Worm (Caenorhabditis elegans) whole organism, L2 larva: ENCODE data around the gene elo-5.

Experiments used
- C34F6.9 ChIP-seq: fragments of 150-350 bp; optimal IDR thresholded peaks from 2 replicates; lab custom pipeline; 2014; ENCODE audit warnings: missing biosample characterization, missing genetic modification characterization
- F13H6.1 ChIP-seq: sonication (generic microtip); optimal IDR thresholded peaks from 2 replicates; lab custom pipeline; 2016; ENCODE audit warnings: missing genetic modification characterization, missing compliant biosample characterization
- R02D3.7 ChIP-seq: fragments of 150-350 bp; optimal IDR thresholded peaks from 2 replicates; lab custom pipeline; 2014; ENCODE audit warnings: missing biosample characterization, missing genetic modification characterization
- Y55F3AM.14 ChIP-seq: fragments of 200-800 bp; sonication (Bioruptor generic); optimal IDR thresholded peaks from 2 replicates; lab custom pipeline; 2018; ENCODE audit warnings: mild to moderate bottlenecking, missing genetic modification characterization, missing compliant biosample characterization
- ZK546.5 ChIP-seq: sonication (generic microtip); optimal IDR thresholded peaks from 2 replicates; lab custom pipeline; 2017; ENCODE audit warnings: missing biosample characterization, missing genetic modification characterization
- alr-1 ChIP-seq: fragments of 150-350 bp; optimal IDR thresholded peaks from 2 replicates; lab custom pipeline; 2014; ENCODE audit warnings: missing biosample characterization, missing genetic modification characterization
- blmp-1 ChIP-seq: sonication (generic microtip); optimal IDR thresholded peaks from 2 replicates; lab custom pipeline; 2017; ENCODE audit warnings: missing genetic modification characterization, mild to moderate bottlenecking, missing compliant biosample characterization, antibody characterized with exemption, moderate library complexity; ENCODE audit not compliant: insufficient read depth
- ceh-16 ChIP-seq: fragments of 150-350 bp; optimal IDR thresholded peaks from 2 replicates; lab custom pipeline; 2014; ENCODE audit warnings: missing biosample characterization, missing genetic modification characterization
- ceh-82 ChIP-seq: fragments of 150-350 bp; optimal IDR thresholded peaks from 2 replicates; lab custom pipeline; 2014; ENCODE audit warnings: missing biosample characterization, missing genetic modification characterization
- crh-2 ChIP-seq: sonication (generic microtip); optimal IDR thresholded peaks from 2 replicates; lab custom pipeline; 2017; ENCODE audit warnings: missing biosample characterization, missing genetic modification characterization
- dmd-4 ChIP-seq: sonication (generic microtip); optimal IDR thresholded peaks from 2 replicates; lab custom pipeline; 2017; ENCODE audit warnings: missing biosample characterization, missing genetic modification characterization
- egl-27 ChIP-seq: sonication (generic microtip); optimal IDR thresholded peaks from 3 replicates; lab custom pipeline; 2017; ENCODE audit warnings: missing biosample characterization, missing genetic modification reagents, missing genetic modification characterization
- elt-1 ChIP-seq: fragments of 150-350 bp; optimal IDR thresholded peaks from 2 replicates; lab custom pipeline; 2014; ENCODE audit warnings: missing biosample characterization, missing genetic modification characterization
- elt-3 ChIP-seq: sonication (generic microtip); optimal IDR thresholded peaks from 2 replicates; lab custom pipeline; 2017; ENCODE audit warnings: missing biosample characterization, missing genetic modification characterization
- fos-1 ChIP-seq: fragments of 150-350 bp; optimal IDR thresholded peaks from 2 replicates; lab custom pipeline; 2014; ENCODE audit warnings: missing biosample characterization, missing genetic modification characterization
- gmeb-1 ChIP-seq: fragments of 150-350 bp; optimal IDR thresholded peaks from 2 replicates; lab custom pipeline; 2014; ENCODE audit warnings: missing biosample characterization, missing genetic modification characterization
- lin-11 ChIP-seq: fragments of 150-350 bp; sonication (generic microtip); optimal IDR thresholded peaks from 2 replicates; lab custom pipeline; 2014; ENCODE audit warnings: missing biosample characterization, missing genetic modification characterization, inconsistent platforms, mixed read lengths
- lin-13 ChIP-seq: fragments of 150-350 bp; optimal IDR thresholded peaks from 2 replicates; lab custom pipeline; 2014; ENCODE audit warnings: missing biosample characterization, missing genetic modification reagents, missing genetic modification characterization
- lsy-2 ChIP-seq, 2 experiments: fragments of 150-350 bp in 1 of 2; sonication (generic microtip) in 1 of 2; optimal IDR thresholded peaks; 2 replicates each; lab custom pipeline; 2014 to 2017; ENCODE audit warnings: missing biosample characterization in 2 of 2, missing genetic modification characterization in 2 of 2
- mab-5 ChIP-seq: fragments of 150-350 bp; optimal IDR thresholded peaks from 2 replicates; lab custom pipeline; 2014; ENCODE audit warnings: missing biosample characterization, missing genetic modification characterization
- mbf-1 ChIP-seq: sonication (generic microtip); optimal IDR thresholded peaks from 2 replicates; lab custom pipeline; 2017; ENCODE audit warnings: missing biosample characterization, missing genetic modification characterization
- mdl-1 ChIP-seq, 2 experiments: fragments of 150-350 bp in 1 of 2; sonication (generic microtip) in 1 of 2; optimal IDR thresholded peaks; 2 replicates each; lab custom pipeline; 2017; ENCODE audit warnings: missing biosample characterization in 2 of 2, missing genetic modification characterization in 2 of 2
- nhr-10 ChIP-seq: sonication (generic microtip); optimal IDR thresholded peaks from 2 replicates; lab custom pipeline; 2017; ENCODE audit warnings: missing biosample characterization, missing genetic modification characterization
- nhr-11 ChIP-seq: fragments of 150-350 bp; optimal IDR thresholded peaks from 2 replicates; lab custom pipeline; 2014; ENCODE audit warnings: missing biosample characterization, missing genetic modification characterization
- nhr-12 ChIP-seq: fragments of 150-350 bp; optimal IDR thresholded peaks from 2 replicates; lab custom pipeline; 2014; ENCODE audit warnings: missing biosample characterization, missing genetic modification characterization
- nhr-129 ChIP-seq: fragments of 150-350 bp; optimal IDR thresholded peaks from 2 replicates; lab custom pipeline; 2014; ENCODE audit warnings: missing biosample characterization, missing genetic modification characterization
- nhr-21 ChIP-seq: fragments of 150-350 bp; optimal IDR thresholded peaks from 2 replicates; lab custom pipeline; 2014; ENCODE audit warnings: missing biosample characterization, missing genetic modification characterization
- nhr-23 ChIP-seq: fragments of 150-350 bp; optimal IDR thresholded peaks from 2 replicates; lab custom pipeline; 2014; ENCODE audit warnings: missing biosample characterization, missing genetic modification reagents, missing genetic modification characterization
- nhr-237 ChIP-seq: fragments of 150-350 bp; optimal IDR thresholded peaks from 2 replicates; lab custom pipeline; 2014; ENCODE audit warnings: missing biosample characterization, missing genetic modification characterization
- nhr-25 ChIP-seq: fragments of 150-350 bp; sonication (generic microtip); optimal IDR thresholded peaks from 3 replicates; lab custom pipeline; 2014; ENCODE audit warnings: missing biosample characterization, missing genetic modification characterization
- nhr-6 ChIP-seq: fragments of 150-350 bp; optimal IDR thresholded peaks from 2 replicates; lab custom pipeline; 2014; ENCODE audit warnings: missing biosample characterization, missing genetic modification characterization
- peb-1 ChIP-seq: fragments of 150-350 bp; optimal IDR thresholded peaks from 2 replicates; lab custom pipeline; 2014; ENCODE audit warnings: missing biosample characterization, missing genetic modification characterization
- sem-4 ChIP-seq: fragments of 150-350 bp; optimal IDR thresholded peaks from 2 replicates; lab custom pipeline; 2014; ENCODE audit warnings: missing biosample characterization, missing genetic modification reagents, missing genetic modification characterization
- skn-1 ChIP-seq: sonication (generic microtip); optimal IDR thresholded peaks from 2 replicates; lab custom pipeline; 2017; ENCODE audit warnings: missing biosample characterization, missing genetic modification characterization
- sma-3 ChIP-seq: sonication (generic microtip); optimal IDR thresholded peaks from 2 replicates; lab custom pipeline; 2016; ENCODE audit warnings: missing genetic modification reagents, missing genetic modification characterization, missing compliant biosample characterization
- sma-9 ChIP-seq, 2 experiments: fragments of 150-350 bp in 1 of 2; sonication (generic microtip) in 1 of 2; optimal IDR thresholded peaks; 2 replicates each; lab custom pipeline; 2014 to 2016; ENCODE audit warnings: missing genetic modification characterization in 2 of 2, mild to moderate bottlenecking in 1 of 2, missing biosample characterization in 1 of 2, missing compliant biosample characterization in 1 of 2, missing genetic modification reagents in 1 of 2, moderate library complexity in 1 of 2
- snpc-4 ChIP-seq: fragments of 150-350 bp; optimal IDR thresholded peaks from 2 replicates; lab custom pipeline; 2014; ENCODE audit warnings: missing biosample characterization, missing genetic modification characterization
- unc-39 ChIP-seq: fragments of 150-350 bp; optimal IDR thresholded peaks from 2 replicates; lab custom pipeline; 2014; ENCODE audit warnings: missing biosample characterization, missing genetic modification characterization
- unc-55 ChIP-seq: fragments of 150-350 bp; sonication (generic microtip); optimal IDR thresholded peaks from 3 replicates; lab custom pipeline; 2014; ENCODE audit warnings: missing biosample characterization, missing genetic modification reagents, missing genetic modification characterization
- unc-62 ChIP-seq: fragments of 150-350 bp; optimal IDR thresholded peaks from 2 replicates; lab custom pipeline; 2014; ENCODE audit warnings: missing biosample characterization, missing genetic modification reagents, missing genetic modification characterization
- zag-1 ChIP-seq: fragments of 150-350 bp; optimal IDR thresholded peaks from 2 replicates; lab custom pipeline; 2014; ENCODE audit warnings: missing biosample characterization, missing genetic modification characterization

Gene elo-5

DNA sequence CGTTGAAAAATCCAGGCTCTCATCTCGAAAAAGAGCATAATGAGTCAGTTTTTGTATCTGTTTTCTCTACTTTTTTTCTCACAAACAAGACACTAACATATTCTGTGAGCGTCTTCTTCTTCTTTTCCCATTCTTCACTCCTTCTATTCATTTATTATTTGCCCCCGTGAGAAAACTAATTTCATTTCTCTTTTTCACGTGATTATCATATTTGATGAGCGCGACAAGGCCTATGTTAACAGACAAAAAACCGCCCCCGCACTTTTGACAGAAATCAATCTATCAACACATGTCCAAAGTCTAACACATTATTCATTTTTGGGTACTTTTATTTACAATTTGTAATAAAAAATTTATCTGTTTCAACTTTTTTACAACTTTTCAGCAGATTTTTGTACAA lies 39.3 kb downstream of the elo-5 start:
- TF ChIP-seq lin-13 (no peak), crh-2 (peak; percentile 4), blmp-1 (tag; lab: Kevin White, UChicago) (peak; percentile 3), lin-11 (tag; lab: Kevin White, UChicago) (no peak), sma-3 (GFP tag; lab: Kevin White, UChicago) (peak; percentile 18), nhr-25 (peak; percentile 4), sma-9 (GFP tag; optimal IDR thresholded peaks at IDR 0.05; lab: Kevin White, UChicago) (peak; percentile 8), sma-9 (tag; optimal IDR thresholded peaks at IDR 0.05; lab: Kevin White, UChicago) (no peak), alr-1 (tag; lab: Kevin White, UChicago) (no peak), ceh-16 (no peak)

DNA sequence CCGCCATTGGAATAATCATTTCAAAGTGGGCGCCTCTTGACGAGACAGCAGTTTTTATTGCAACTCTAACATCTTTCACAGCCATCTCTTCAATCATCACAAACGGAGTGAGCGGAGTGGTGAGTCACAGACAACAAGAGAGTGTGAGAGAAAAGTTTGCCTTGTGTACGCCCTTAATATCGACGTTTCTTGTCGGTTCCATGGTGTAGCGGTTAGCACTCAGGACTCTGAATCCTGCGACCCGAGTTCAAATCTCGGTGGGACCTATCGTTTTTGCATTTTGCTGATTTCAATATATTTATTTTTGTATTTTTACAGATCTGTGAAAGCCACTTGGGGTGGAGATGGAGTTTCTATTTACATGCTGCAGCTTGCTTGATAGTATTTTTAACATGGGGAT lies 42.4 kb downstream of the elo-5 start:
- TF ChIP-seq fos-1 (peak; percentile 55), nhr-129 (tag; lab: Kevin White, UChicago) (no peak), sma-3 (GFP tag; lab: Kevin White, UChicago) (peak; percentile 38), lin-13 (peak; percentile 44), nhr-25 (peak; percentile 26), ZK546.5 (tag; lab: Kevin White, UChicago) (no peak), nhr-12 (tag; lab: Kevin White, UChicago) (no peak), mdl-1 (tag; optimal IDR thresholded peaks at IDR 0.05; lab: Kevin White, UChicago) (no peak), nhr-11 (tag; lab: Kevin White, UChicago) (no peak), blmp-1 (tag; lab: Kevin White, UChicago) (no peak), nhr-21 (peak; percentile 11), mab-5 (tag; lab: Kevin White, UChicago) (peak; percentile 27), unc-62 (GFP tag; lab: Kevin White, UChicago) (no peak), egl-27 (no peak), mbf-1 (tag; lab: Kevin White, UChicago) (no peak), snpc-4 (no peak), sma-9 (GFP tag; optimal IDR thresholded peaks at IDR 0.05; lab: Kevin White, UChicago) (peak; percentile 58), sma-9 (tag; optimal IDR thresholded peaks at IDR 0.05; lab: Kevin White, UChicago) (no peak), peb-1 (no peak), nhr-237 (tag; lab: Kevin White, UChicago) (no peak), ceh-82 (no peak), nhr-6 (no peak), unc-39 (no peak), elt-3 (tag; lab: Kevin White, UChicago) (no peak), lsy-2 (tag; optimal IDR thresholded peaks at IDR 0.05; lab: Kevin White, UChicago) (peak; percentile 39 to 61), C34F6.9 (tag; lab: Kevin White, UChicago) (peak; percentile 48), lin-11 (tag; lab: Kevin White, UChicago) (no peak), alr-1 (tag; lab: Kevin White, UChicago) (no peak), unc-55 (peak; percentile 53), nhr-23 (tag; lab: Kevin White, UChicago) (no peak), zag-1 (tag; lab: Kevin White, UChicago) (no peak), gmeb-1 (tag; lab: Kevin White, UChicago) (peak; percentile 37), R02D3.7 (no peak), dmd-4 (tag; lab: Kevin White, UChicago) (no peak), elt-1 (tag; lab: Kevin White, UChicago) (no peak), crh-2 (peak; percentile 69), F13H6.1 (tag; lab: Kevin White, UChicago) (peak; percentile 32), Y55F3AM.14 (GFP tag; lab: Kevin White, UChicago) (peak; percentile 19), ceh-16 (no peak), nhr-10 (tag; lab: Kevin White, UChicago) (no peak)
- TF ChIP-seq, all 48 proteins: peak for 14

DNA sequence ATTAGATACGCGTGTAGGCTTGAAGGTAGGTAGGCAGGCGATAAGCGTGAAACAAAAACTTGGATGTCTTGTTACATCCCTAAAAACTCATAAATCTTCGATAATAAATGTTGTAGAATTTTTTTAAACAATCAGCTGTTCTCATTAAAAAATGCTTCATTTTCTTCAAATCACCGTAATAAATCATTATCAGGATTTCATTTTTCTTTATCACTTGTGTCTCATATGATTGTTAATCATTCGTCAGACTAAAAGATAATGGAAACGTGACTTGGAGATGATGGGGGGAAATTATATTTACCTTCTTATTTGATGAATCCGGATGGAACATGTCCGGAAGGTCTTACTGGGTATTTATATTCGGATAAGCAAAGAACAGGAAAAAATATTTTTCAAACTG lies 43.4 kb downstream of the elo-5 start:
- peak; percentile 33 for TF ChIP-seq nhr-21
- peak; percentile 4 for TF ChIP-seq sma-3 (GFP tag; lab: Kevin White, UChicago)
- peak; percentile 1 for TF ChIP-seq nhr-25
- peak; percentile 59 for TF ChIP-seq blmp-1 (tag; lab: Kevin White, UChicago)
- TF ChIP-seq skn-1 (tag; lab: Kevin White, UChicago) = no peak
- no peak for TF ChIP-seq sma-9 (GFP tag; optimal IDR thresholded peaks at IDR 0.05; lab: Kevin White, UChicago)
- no peak for TF ChIP-seq sma-9 (tag; optimal IDR thresholded peaks at IDR 0.05; lab: Kevin White, UChicago)
- no peak for TF ChIP-seq unc-62 (GFP tag; lab: Kevin White, UChicago)
- TF ChIP-seq egl-27 = no peak
- no peak for TF ChIP-seq sem-4 (tag; lab: Kevin White, UChicago)
- TF ChIP-seq alr-1 (tag; lab: Kevin White, UChicago) = no peak
- TF ChIP-seq nhr-23 (tag; lab: Kevin White, UChicago) = no peak
- TF ChIP-seq crh-2 = no peak
- TF ChIP-seq, all 48 proteins: peak for 4
